Worm (Caenorhabditis elegans) whole organism, L1 larva: ENCODE data around the gene twk-5.

Experiments
- C04F5.9 ChIP-seq: sonication (generic microtip); optimal IDR thresholded peaks from 2 replicates; lab custom pipeline; 2016; ENCODE audit warnings: missing genetic modification characterization, missing compliant biosample characterization
- alr-1 ChIP-seq: fragments of 200-800 bp; sonication (Bioruptor generic); optimal IDR thresholded peaks from 2 replicates; lab custom pipeline; 2018; ENCODE audit warnings: borderline replicate concordance, mild to moderate bottlenecking, missing genetic modification characterization, missing compliant biosample characterization
- ama-1 ChIP-seq: fragments of 150-350 bp; optimal IDR thresholded peaks from 2 replicates; lab custom pipeline; 2014
- blmp-1 ChIP-seq: fragments of 150-350 bp; optimal IDR thresholded peaks from 2 replicates; lab custom pipeline; 2014; ENCODE audit warnings: missing biosample characterization, missing genetic modification characterization
- ceh-63 ChIP-seq: fragments of 200-800 bp; sonication (Bioruptor generic); optimal IDR thresholded peaks from 2 replicates; lab custom pipeline; 2018; ENCODE audit warnings: mild to moderate bottlenecking, missing genetic modification characterization, missing compliant biosample characterization
- ces-1 ChIP-seq: fragments of 150-350 bp; optimal IDR thresholded peaks from 2 replicates; lab custom pipeline; 2014; ENCODE audit warnings: missing biosample characterization, missing genetic modification reagents, missing genetic modification characterization
- dpl-1 ChIP-seq, 3 experiments: fragments of 150-350 bp in 2 of 3; sonication (generic microtip) in 1 of 3; optimal IDR thresholded peaks; 2 replicates each; lab custom pipeline; 2014 to 2017; ENCODE audit warnings: missing biosample characterization in 3 of 3, missing genetic modification characterization in 3 of 3, missing genetic modification reagents in 3 of 3
- efl-1 ChIP-seq, 4 experiments: fragments of 150-350 bp; optimal IDR thresholded peaks in 3 of 4; peaks in 1 of 4; 1 replicate in 1 of 4; 2 replicates in 3 of 4; lab custom pipeline; 2014; ENCODE audit warnings: missing biosample characterization in 2 of 4, missing genetic modification characterization in 2 of 4, missing genetic modification reagents in 2 of 4
- efl-3 ChIP-seq: fragments of 200-800 bp; sonication (Bioruptor generic); optimal IDR thresholded peaks from 2 replicates; lab custom pipeline; 2018; ENCODE audit warnings: mild to moderate bottlenecking, missing genetic modification characterization, missing compliant biosample characterization
- elt-2 ChIP-seq: sonication (generic microtip); optimal IDR thresholded peaks from 2 replicates; lab custom pipeline; 2016; ENCODE audit warnings: missing genetic modification characterization, mild to moderate bottlenecking, inconsistent platforms, missing compliant biosample characterization, missing genetic modification reagents
- elt-3 ChIP-seq, 6 experiments: fragments of 150-350 bp in 1 of 6; sonication (generic microtip); optimal IDR thresholded peaks; 2 replicates each; lab custom pipeline; 2017 to 2018; ENCODE audit warnings: missing biosample characterization in 6 of 6, missing genetic modification characterization in 6 of 6, inconsistent platforms in 1 of 6
- ets-5 ChIP-seq: fragments of 200-800 bp; sonication (Bioruptor generic); IDR thresholded peaks from 2 replicates; pipeline ENCODE4 v1.3.6; 2022; ENCODE audit warnings: missing genetic modification characterization, missing compliant biosample characterization
- fkh-4 ChIP-seq: sonication (generic microtip); optimal IDR thresholded peaks from 2 replicates; lab custom pipeline; 2016; ENCODE audit warnings: missing compliant biosample characterization, missing genetic modification characterization, borderline replicate concordance
- hpl-2 ChIP-seq: fragments of 150-350 bp; optimal IDR thresholded peaks from 2 replicates; lab custom pipeline; 2014; ENCODE audit warnings: missing biosample characterization, missing genetic modification reagents, missing genetic modification characterization
- isw-1 ChIP-seq: fragments of 200-800 bp; sonication (Bioruptor generic); IDR thresholded peaks from 2 replicates; pipeline ENCODE4 v1.3.6; 2022; ENCODE audit warnings: missing genetic modification characterization, missing compliant biosample characterization
- lin-13 ChIP-seq: fragments of 150-350 bp; optimal IDR thresholded peaks from 2 replicates; lab custom pipeline; 2014; ENCODE audit warnings: missing biosample characterization, missing genetic modification reagents, missing genetic modification characterization
- lin-14 ChIP-seq: fragments of 200-800 bp; sonication (Bioruptor generic); optimal IDR thresholded peaks from 2 replicates; lab custom pipeline; 2018; ENCODE audit warnings: mild to moderate bottlenecking, missing genetic modification characterization, moderate library complexity, missing compliant biosample characterization
- lin-35 ChIP-seq, 2 experiments: fragments of 150-350 bp; optimal IDR thresholded peaks; 2 replicates each; lab custom pipeline; 2014; ENCODE audit warnings: missing biosample characterization in 2 of 2, missing genetic modification characterization in 2 of 2, missing genetic modification reagents in 2 of 2
- lin-39 ChIP-seq: fragments of 150-350 bp; optimal IDR thresholded peaks from 2 replicates; lab custom pipeline; 2014; ENCODE audit warnings: missing biosample characterization, missing genetic modification reagents, missing genetic modification characterization
- nhr-11 ChIP-seq: fragments of 150-350 bp; optimal IDR thresholded peaks from 2 replicates; lab custom pipeline; 2014; ENCODE audit warnings: missing biosample characterization, missing genetic modification characterization
- nhr-20 ChIP-seq: sonication (generic microtip); optimal IDR thresholded peaks from 2 replicates; lab custom pipeline; 2016; ENCODE audit warnings: mild to moderate bottlenecking, missing genetic modification characterization, missing compliant biosample characterization
- nhr-237 ChIP-seq: fragments of 150-350 bp; optimal IDR thresholded peaks from 2 replicates; lab custom pipeline; 2014; ENCODE audit warnings: missing biosample characterization, missing genetic modification characterization
- nhr-28 ChIP-seq: fragments of 150-350 bp; optimal IDR thresholded peaks from 2 replicates; lab custom pipeline; 2014; ENCODE audit warnings: missing biosample characterization, missing genetic modification characterization
- nhr-47 ChIP-seq: sonication (generic microtip); optimal IDR thresholded peaks from 2 replicates; lab custom pipeline; 2016; ENCODE audit warnings: mild to moderate bottlenecking, missing genetic modification characterization, moderate library complexity, missing compliant biosample characterization
- nhr-71 ChIP-seq: sonication (generic microtip); optimal IDR thresholded peaks from 2 replicates; lab custom pipeline; 2016; ENCODE audit warnings: mild to moderate bottlenecking, missing genetic modification characterization, moderate library complexity, missing compliant biosample characterization
- nhr-76 ChIP-seq: sonication (generic microtip); optimal IDR thresholded peaks from 2 replicates; lab custom pipeline; 2017; ENCODE audit warnings: missing biosample characterization, missing genetic modification characterization
- nhr-85 ChIP-seq: sonication (generic microtip); peaks from one replicate; lab custom pipeline; 2016; ENCODE audit warnings: missing genetic modification characterization, inconsistent platforms, missing compliant biosample characterization
- nhr-90 ChIP-seq: sonication (generic microtip); optimal IDR thresholded peaks from 2 replicates; lab custom pipeline; 2016; ENCODE audit warnings: mild to moderate bottlenecking, missing genetic modification characterization, missing compliant biosample characterization; ENCODE audit not compliant: poor library complexity
- pqm-1 ChIP-seq: sonication (generic microtip); optimal IDR thresholded peaks from 3 replicates; lab custom pipeline; 2017; ENCODE audit warnings: missing biosample characterization, missing genetic modification characterization
- snpc-4 ChIP-seq: fragments of 150-350 bp; optimal IDR thresholded peaks from 2 replicates; lab custom pipeline; 2014; ENCODE audit warnings: missing biosample characterization, missing genetic modification characterization
- snu-23 ChIP-seq: sonication (generic microtip); optimal IDR thresholded peaks from 2 replicates; lab custom pipeline; 2016; ENCODE audit warnings: missing genetic modification characterization, missing compliant biosample characterization
- sox-4 ChIP-seq: sonication (generic microtip); optimal IDR thresholded peaks from 2 replicates; lab custom pipeline; 2016; ENCODE audit warnings: missing genetic modification characterization, missing compliant biosample characterization
- sptf-1 ChIP-seq: fragments of 150-350 bp; optimal IDR thresholded peaks from 2 replicates; lab custom pipeline; 2014; ENCODE audit warnings: missing biosample characterization, missing genetic modification characterization
- sup-37 ChIP-seq: fragments of 200-800 bp; sonication (Bioruptor generic); optimal IDR thresholded peaks from 2 replicates; lab custom pipeline; 2018; ENCODE audit warnings: mild to moderate bottlenecking, missing genetic modification characterization, missing compliant biosample characterization
- unc-30 ChIP-seq: sonication (generic microtip); optimal IDR thresholded peaks from 2 replicates; lab custom pipeline; 2017; ENCODE audit warnings: missing biosample characterization, missing genetic modification characterization
- unc-98 ChIP-seq: fragments of 200-800 bp; sonication (Bioruptor generic); IDR thresholded peaks from 2 replicates; pipeline ENCODE4 v1.3.6; 2022; ENCODE audit warnings: missing genetic modification characterization, missing compliant biosample characterization
- vab-15 ChIP-seq: sonication (generic microtip); optimal IDR thresholded peaks from 2 replicates; lab custom pipeline; 2017; ENCODE audit warnings: missing genotype, mild to moderate bottlenecking, missing genetic modification characterization, missing compliant biosample characterization
- xbp-1 ChIP-seq: sonication (generic microtip); optimal IDR thresholded peaks from 2 replicates; lab custom pipeline; 2016; ENCODE audit warnings: missing genetic modification characterization, missing compliant biosample characterization

Gene twk-5

ce11 chrII:11492843-11493242 lies 7.7 kb upstream of the twk-5 start, which contains the start of gene hacl-1 (continued):
- peak; percentile 14 for TF ChIP-seq nhr-90 (tag; lab: Kevin White, UChicago)
- no peak for TF ChIP-seq nhr-28 (tag; lab: Kevin White, UChicago)
- TF ChIP-seq nhr-71 = peak; percentile 74
- peak; percentile 11 for TF ChIP-seq xbp-1
- TF ChIP-seq ces-1 (GFP tag; lab: Kevin White, UChicago) = no peak
- no peak for TF ChIP-seq lin-39 (tag; lab: Kevin White, UChicago)
- TF ChIP-seq unc-30 (tag; lab: Kevin White, UChicago) = no peak
- no peak for TF ChIP-seq nhr-237 (tag; lab: Kevin White, UChicago)
- TF ChIP-seq fkh-4 = no peak
- peak; percentile 30 for TF ChIP-seq snu-23 (GFP tag; lab: Kevin White, UChicago)
- TF ChIP-seq lin-13 (GFP tag; lab: Kevin White, UChicago) = no peak
- no peak for TF ChIP-seq vab-15 (tag; lab: Kevin White, UChicago)
- TF ChIP-seq pqm-1 = no peak
- peak in 1 of 2 experiments; percentile 36 for TF ChIP-seq lin-35 (GFP tag; optimal IDR thresholded peaks at IDR 0.05; lab: Kevin White, UChicago)
- no peak for TF ChIP-seq ama-1 (lab: Kevin White, UChicago)
- TF ChIP-seq efl-1 (optimal IDR thresholded peaks at IDR 0.05; lab: Kevin White, UChicago) = no peak
- peak in 1 of 2 experiments; percentile 91 for TF ChIP-seq efl-1 (GFP tag; optimal IDR thresholded peaks at IDR 0.05 in 1 of 2; lab: Kevin White, UChicago)
- TF ChIP-seq alr-1 (tag; lab: Kevin White, UChicago) = no peak

- TF ChIP-seq ets-5 (GFP tag; lab: Robert Waterston, UW) (no peak), dpl-1 (GFP tag; optimal IDR thresholded peaks at IDR 0.05; lab: Kevin White, UChicago) (no peak), isw-1 (no peak), blmp-1 (tag; lab: Kevin White, UChicago) (no peak), elt-2 (tag; lab: Kevin White, UChicago) (no peak), ceh-63 (GFP tag; lab: Kevin White, UChicago) (no peak), sptf-1 (no peak), efl-3 (GFP tag; lab: Kevin White, UChicago) (no peak), nhr-237 (tag; lab: Kevin White, UChicago) (no peak), sox-4 (tag; lab: Kevin White, UChicago) (no peak), hpl-2 (GFP tag; lab: Kevin White, UChicago) (no peak), unc-98 (GFP tag; lab: Robert Waterston, UW) (no peak), C04F5.9 (no peak), ces-1 (GFP tag; lab: Kevin White, UChicago) (no peak)
These were observed 2.9 kb upstream of the twk-5 start, which contains the start of gene B0334.13 for ce11 chrII:11487999-11488398. Gene B0334.13, plus strand, starts transcription at chrII:11488299.

- TF ChIP-seq nhr-85 (tag; lab: Kevin White, UChicago) (peak; percentile 77), nhr-20 (tag; lab: Kevin White, UChicago) (peak; percentile 28), dpl-1 (GFP tag; optimal IDR thresholded peaks at IDR 0.05; lab: Kevin White, UChicago) (no peak), elt-3 (tag; optimal IDR thresholded peaks at IDR 0.05; lab: Kevin White, UChicago) (peak in 1 of 6 experiments; percentile 40), sox-4 (tag; lab: Kevin White, UChicago) (no peak), elt-2 (tag; lab: Kevin White, UChicago) (no peak), nhr-71 (no peak), lin-39 (tag; lab: Kevin White, UChicago) (no peak), snu-23 (GFP tag; lab: Kevin White, UChicago) (peak; percentile 39), nhr-76 (tag; lab: Kevin White, UChicago) (no peak), sup-37 (no peak), nhr-90 (tag; lab: Kevin White, UChicago) (peak; percentile 16), blmp-1 (tag; lab: Kevin White, UChicago) (peak; percentile 9), nhr-11 (tag; lab: Kevin White, UChicago) (no peak), snpc-4 (tag; lab: Kevin White, UChicago) (no peak), lin-14 (GFP tag; lab: Kevin White, UChicago) (peak; percentile 58), ets-5 (GFP tag; lab: Robert Waterston, UW) (no peak), nhr-47 (tag; lab: Kevin White, UChicago) (no peak)
These were observed 1.7 kb upstream of the twk-5 start, which contains the start of gene ttr-18 for ce11 chrII:11486698-11487234. Gene ttr-18, minus strand, starts transcription at chrII:11486748.
